Worm (Caenorhabditis elegans): Measurements from ENCODE around the gene dnc-1.

Gene dnc-1

ce11 chrIV:10918877-10919560, 14.0 kb downstream of the dnc-1 start:
- TF ChIP-seq pax-3 (tag; optimal IDR thresholded peaks at IDR 0.05) (peak; percentile 9), lin-14 (GFP tag; optimal IDR thresholded peaks at IDR 0.05) (peak; percentile 99), vab-15 (tag; optimal IDR thresholded peaks at IDR 0.05) (no peak), pqm-1 (tag; optimal IDR thresholded peaks at IDR 0.05) (no peak), lin-39 (tag; optimal IDR thresholded peaks at IDR 0.05) (peak; percentile 10), efl-3 (GFP tag; optimal IDR thresholded peaks at IDR 0.05) (no peak), pag-3 (tag; optimal IDR thresholded peaks at IDR 0.05; ENCODE audit: borderline replicate concordance, insufficient read depth) (peak; percentile 22), lin-15B (tag; optimal IDR thresholded peaks at IDR 0.05) (peak; percentile 67), rnt-1 (tag; optimal IDR thresholded peaks at IDR 0.05) (peak; percentile 70), efl-1 (optimal IDR thresholded peaks at IDR 0.05) (peak; percentile 78 to 88), efl-1 (GFP tag; optimal IDR thresholded peaks at IDR 0.05 in 1 of 2) (peak; percentile 60 to 93), nhr-85 (tag) (peak; percentile 91), mef-2 (tag; optimal IDR thresholded peaks at IDR 0.05) (no peak), nhr-84 (tag; optimal IDR thresholded peaks at IDR 0.05) (no peak), nhr-90 (tag; optimal IDR thresholded peaks at IDR 0.05; ENCODE audit: poor library complexity) (peak; percentile 49), nhr-28 (tag; optimal IDR thresholded peaks at IDR 0.05) (no peak), ztf-11 (tag; optimal IDR thresholded peaks at IDR 0.05) (no peak), sptf-1 (tag; optimal IDR thresholded peaks at IDR 0.05) (no peak), aha-1 (tag; optimal IDR thresholded peaks at IDR 0.05) (peak; percentile 48), irx-1 (tag; optimal IDR thresholded peaks at IDR 0.05) (peak; percentile 72), grh-1 (GFP tag; IDR thresholded peaks at IDR 0.05) (peak; percentile 40; the same call in 1 of the 2 replicates), ceh-90 (tag; optimal IDR thresholded peaks at IDR 0.05) (no peak), nhr-20 (tag; optimal IDR thresholded peaks at IDR 0.05) (peak; percentile 92), hpl-2 (GFP tag; optimal IDR thresholded peaks at IDR 0.05) (no peak), unc-62 (GFP tag; optimal IDR thresholded peaks at IDR 0.05) (no peak), C34B4.2 (tag; optimal IDR thresholded peaks at IDR 0.05) (no peak), mdl-1 (tag; optimal IDR thresholded peaks at IDR 0.05) (peak in 1 of 2 experiments; percentile 93), nhr-47 (tag; optimal IDR thresholded peaks at IDR 0.05) (peak; percentile 81), mab-9 (GFP tag; IDR thresholded peaks at IDR 0.05) (no peak), dsc-1 (tag; optimal IDR thresholded peaks at IDR 0.05) (no peak), mep-1 (tag; optimal IDR thresholded peaks at IDR 0.05) (peak; percentile 81), jun-1 (tag; optimal IDR thresholded peaks at IDR 0.05) (peak; percentile 45), C16A3.4 (tag; optimal IDR thresholded peaks at IDR 0.05) (peak; percentile 47), ztf-4 (tag; optimal IDR thresholded peaks at IDR 0.05) (peak; percentile 21), nhr-77 (tag; optimal IDR thresholded peaks at IDR 0.05) (peak; percentile 75), isw-1 (GFP tag; IDR thresholded peaks at IDR 0.05) (peak; percentile 62), ama-1 (optimal IDR thresholded peaks at IDR 0.05) (no peak), lsy-2 (tag; optimal IDR thresholded peaks at IDR 0.05) (peak; percentile 70 to 82), xbp-1 (tag; optimal IDR thresholded peaks at IDR 0.05) (peak; percentile 83), swsn-7 (tag; optimal IDR thresholded peaks at IDR 0.05) (peak; percentile 85), elt-2 (tag; optimal IDR thresholded peaks at IDR 0.05) (peak; percentile 57), sup-37 (GFP tag; optimal IDR thresholded peaks at IDR 0.05) (no peak), egl-27 (tag; optimal IDR thresholded peaks at IDR 0.05) (peak in 1 of 2 experiments; percentile 63), elt-3 (tag; optimal IDR thresholded peaks at IDR 0.05) (peak in 1 of 6 experiments; percentile 57), dpl-1 (GFP tag; optimal IDR thresholded peaks at IDR 0.05) (peak; percentile 47 to 64 (median 54)), ceh-63 (GFP tag; optimal IDR thresholded peaks at IDR 0.05) (no peak), nhr-71 (tag; optimal IDR thresholded peaks at IDR 0.05) (peak; percentile 91), ets-5 (GFP tag; IDR thresholded peaks at IDR 0.05) (no peak), F16B12.6 (tag; optimal IDR thresholded peaks at IDR 0.05) (no peak), skn-1 (tag; optimal IDR thresholded peaks at IDR 0.05) (peak; percentile 60), tbx-2 (tag; optimal IDR thresholded peaks at IDR 0.05) (peak; percentile 87), alr-1 (tag; optimal IDR thresholded peaks at IDR 0.05; ENCODE audit: borderline replicate concordance) (no peak)

Data from whole organism, L1 larva.